Fruit fly (Drosophila melanogaster) whole organism, adult: ENCODE data around the gene Snoo.

Experiments used
- CG14711 ChIP-seq: fragments of 200-800 bp; sonication (Bioruptor generic); optimal IDR thresholded peaks from 2 replicates; lab custom pipeline; 2018; ENCODE audit warnings: missing biosample characterization, mild to moderate bottlenecking, missing genetic modification characterization, moderate library complexity
- CG7045 ChIP-seq: fragments of 200-800 bp; sonication (Bioruptor generic); optimal IDR thresholded peaks from 2 replicates; lab custom pipeline; 2017; ENCODE audit warnings: missing biosample characterization, mild to moderate bottlenecking, missing genetic modification characterization
- Mnt ChIP-seq: fragments of 200-800 bp; sonication (Bioruptor generic); optimal IDR thresholded peaks from 2 replicates; lab custom pipeline; 2016; ENCODE audit warnings: missing biosample characterization, mild to moderate bottlenecking, missing genetic modification characterization
- cic ChIP-seq: fragments of 200-800 bp; sonication (Bioruptor generic); optimal IDR thresholded peaks from 2 replicates; lab custom pipeline; 2017; ENCODE audit warnings: missing biosample characterization, mild to moderate bottlenecking, missing genetic modification characterization, moderate library complexity
- pad ChIP-seq: fragments of 200-800 bp; sonication (Bioruptor generic); optimal IDR thresholded peaks from 3 replicates; lab custom pipeline; 2017; ENCODE audit warnings: missing biosample characterization, missing genetic modification characterization, mild to moderate bottlenecking, moderate library complexity, missing genetic modification reagents

- TF ChIP-seq cic (no peak), CG14711 (tag; lab: Kevin White, UChicago) (no peak), CG7045 (no peak), pad (GFP tag; lab: Kevin White, UChicago) (no peak), Mnt (GFP tag; lab: Kevin White, UChicago) (no peak)
Measured at dm6 chr2L:7860739-7861138, 123.3 kb downstream of the Snoo start, which contains the start of gene TwdlE.
